Worm (Caenorhabditis elegans) whole organism, early embryonic: ENCODE results near the gene seb-3.

Source experiments
- ama-1 ChIP-seq: fragments of 150-350 bp; optimal IDR thresholded peaks from 2 replicates; lab custom pipeline; 2014
- tbx-11 ChIP-seq: fragments of 200-800 bp; sonication (Bioruptor generic); IDR thresholded peaks from 2 replicates; pipeline ENCODE4 v1.3.6; 2022; ENCODE audit warnings: missing genetic modification characterization, missing compliant biosample characterization

- TF ChIP-seq tbx-11 (GFP tag; lab: Robert Waterston, UW) (no peak), ama-1 (lab: Kevin White, UChicago) (no peak)
Observed at ce11 chrX:15039029-15039695, 13.1 kb downstream of the seb-3 start.
